Fruit fly (Drosophila melanogaster) whole organism, embryonic: Measurements from ENCODE around the gene CG42571.

Source experiments
- Adf1 ChIP-seq: fragments of 200-800 bp; sonication (Bioruptor generic); IDR thresholded peaks from 2 replicates; pipeline ENCODE4 v1.3.6; 2022; ENCODE audit warnings: missing biosample characterization, missing genetic modification characterization
- Aef1 ChIP-seq: fragments of 200-800 bp; sonication (Bioruptor generic); IDR thresholded peaks from 3 replicates; pipeline ENCODE4 v1.3.6; 2022; ENCODE audit warnings: missing biosample characterization, missing genetic modification characterization
- CG10366 ChIP-seq: fragments of 200-800 bp; sonication (Bioruptor generic); IDR thresholded peaks from 2 replicates; pipeline ENCODE4 v1.3.6; 2022; ENCODE audit warnings: missing biosample characterization, missing genetic modification characterization
- CG11085 ChIP-seq: fragments of 200-800 bp; sonication (Bioruptor generic); IDR thresholded peaks from 2 replicates; pipeline ENCODE4 v1.3.6; 2022; ENCODE audit warnings: missing biosample characterization, missing genetic modification characterization
- CG11696 ChIP-seq: fragments of 200-800 bp; sonication (Bioruptor generic); IDR thresholded peaks from 2 replicates; pipeline ENCODE4 v1.3.6; 2022; ENCODE audit warnings: missing biosample characterization, missing genetic modification characterization
- CG12299 ChIP-seq: fragments of 200-800 bp; sonication (Bioruptor generic); optimal IDR thresholded peaks from 2 replicates; lab custom pipeline; 2018; ENCODE audit warnings: missing biosample characterization, mild to moderate bottlenecking, missing genetic modification characterization
- CG14050 ChIP-seq: fragments of 200-800 bp; sonication (Bioruptor generic); IDR thresholded peaks from 3 replicates; pipeline ENCODE4 v1.3.6; 2022; ENCODE audit warnings: missing biosample characterization, missing genetic modification characterization
- CG1529 ChIP-seq: fragments of 200-800 bp; sonication (Bioruptor generic); optimal IDR thresholded peaks from 3 replicates; lab custom pipeline; 2018; ENCODE audit warnings: missing biosample characterization, missing genetic modification characterization
- CG16813 ChIP-seq: fragments of 200-800 bp; sonication (Bioruptor generic); IDR thresholded peaks from 3 replicates; pipeline ENCODE4 v1.3.6; 2022; ENCODE audit warnings: missing biosample characterization, missing genetic modification characterization; ENCODE audit not compliant: partially characterized antibody
- CG1832 ChIP-seq: fragments of 200-800 bp; sonication (Bioruptor generic); optimal IDR thresholded peaks from 2 replicates; lab custom pipeline; 2017; ENCODE audit warnings: missing biosample characterization, mild to moderate bottlenecking, missing genetic modification characterization, inconsistent platforms
- CG2199 ChIP-seq: fragments of 200-800 bp; sonication (Bioruptor generic); IDR thresholded peaks from 3 replicates; pipeline ENCODE4 v1.3.6; 2022; ENCODE audit warnings: missing biosample characterization, missing genetic modification characterization
- CG2678 ChIP-seq: fragments of 200-800 bp; sonication (Bioruptor generic); optimal IDR thresholded peaks from 3 replicates; lab custom pipeline; 2019; ENCODE audit warnings: missing biosample characterization, mild to moderate bottlenecking, missing genetic modification characterization, moderate library complexity
- CG3281 ChIP-seq: fragments of 200-800 bp; sonication (Bioruptor generic); optimal IDR thresholded peaks from 3 replicates; lab custom pipeline; 2017; ENCODE audit warnings: missing biosample characterization, mild to moderate bottlenecking, missing genetic modification characterization
- CG3838 ChIP-seq: fragments of 200-800 bp; sonication (Bioruptor generic); optimal IDR thresholded peaks from 3 replicates; lab custom pipeline; 2016; ENCODE audit warnings: missing biosample characterization, missing genetic modification characterization
- CG3995 ChIP-seq: fragments of 200-800 bp; sonication (Bioruptor generic); optimal IDR thresholded peaks from 3 replicates; lab custom pipeline; 2016; ENCODE audit warnings: missing biosample characterization, missing genetic modification characterization
- CG7556 ChIP-seq: fragments of 200-800 bp; sonication (Bioruptor generic); optimal IDR thresholded peaks from 2 replicates; lab custom pipeline; 2017; ENCODE audit warnings: missing biosample characterization, mild to moderate bottlenecking, missing genetic modification characterization
- CG7839 ChIP-seq: fragments of 200-800 bp; sonication (Bioruptor generic); optimal IDR thresholded peaks from 3 replicates; lab custom pipeline; 2018; ENCODE audit warnings: missing biosample characterization, mild to moderate bottlenecking, missing genetic modification characterization, moderate library complexity
- CG9727 ChIP-seq: fragments of 200-800 bp; sonication (Bioruptor generic); optimal IDR thresholded peaks from 3 replicates; lab custom pipeline; 2017; ENCODE audit warnings: missing biosample characterization, mild to moderate bottlenecking, missing genetic modification characterization
- Dip3 ChIP-seq: fragments of 200-800 bp; sonication (Bioruptor generic); optimal IDR thresholded peaks from 3 replicates; lab custom pipeline; 2016; ENCODE audit warnings: missing biosample characterization, missing genetic modification characterization
- GATAe ChIP-seq: fragments of 200-800 bp; sonication (Bioruptor generic); conservative IDR thresholded peaks from 2 replicates; pipeline ENCODE4 v1.3.6; 2022; ENCODE audit warnings: missing biosample characterization, missing genetic modification characterization
- HLHmδ ChIP-seq: fragments of 200-800 bp; sonication (Bioruptor generic); optimal IDR thresholded peaks from 2 replicates; lab custom pipeline; 2018; ENCODE audit warnings: missing biosample characterization, mild to moderate bottlenecking, missing genetic modification characterization, moderate library complexity
- Hmx ChIP-seq: fragments of 200-800 bp; sonication (Bioruptor generic); optimal IDR thresholded peaks from 2 replicates; lab custom pipeline; 2016; ENCODE audit warnings: missing biosample characterization, missing genetic modification characterization
- Hr78 ChIP-seq, 2 experiments: fragments of 200-800 bp in 1 of 2; fragments of >200 bp in 1 of 2; sonication (Bioruptor generic) in 1 of 2; optimal IDR thresholded peaks; 2 replicates each; lab custom pipeline; 2017 to 2019; ENCODE audit warnings: missing biosample characterization in 2 of 2, missing genetic modification characterization in 2 of 2, mild to moderate bottlenecking in 1 of 2, moderate library complexity in 1 of 2
- Mad ChIP-seq: fragments of 200-800 bp; sonication (Bioruptor generic); optimal IDR thresholded peaks from 2 replicates; lab custom pipeline; 2016; ENCODE audit warnings: missing biosample characterization, missing genetic modification characterization
- NC2β ChIP-seq: fragments of 200-800 bp; sonication (Bioruptor generic); optimal IDR thresholded peaks from 2 replicates; lab custom pipeline; 2016; ENCODE audit warnings: missing biosample characterization, missing genetic modification characterization
- Nf-YB ChIP-seq: fragments of 200-800 bp; sonication (Bioruptor generic); optimal IDR thresholded peaks from 3 replicates; lab custom pipeline; 2019; ENCODE audit warnings: missing biosample characterization, mild to moderate bottlenecking, missing genetic modification characterization, moderate library complexity
- Rx ChIP-seq: fragments of 200-800 bp; sonication (Bioruptor generic); IDR thresholded peaks from 2 replicates; pipeline ENCODE4 v1.3.6; 2022; ENCODE audit warnings: missing biosample characterization, missing genetic modification characterization
- Sox102F ChIP-seq: fragments of 200-800 bp; sonication (Bioruptor generic); optimal IDR thresholded peaks from 2 replicates; lab custom pipeline; 2018; ENCODE audit warnings: missing biosample characterization, mild to moderate bottlenecking, missing genetic modification characterization, moderate library complexity
- YL-1 ChIP-seq: fragments of 200-800 bp; sonication (Bioruptor generic); optimal IDR thresholded peaks from 3 replicates; lab custom pipeline; 2017; ENCODE audit warnings: missing biosample characterization, mild to moderate bottlenecking, missing genetic modification characterization
- abd-A ChIP-seq: fragments of 200-800 bp; sonication (Bioruptor generic); optimal IDR thresholded peaks from 3 replicates; lab custom pipeline; 2019; ENCODE audit warnings: missing biosample characterization, mild to moderate bottlenecking, missing genetic modification characterization, moderate library complexity
- al ChIP-seq: fragments of 200-800 bp; sonication (Bioruptor generic); IDR thresholded peaks from 2 replicates; pipeline ENCODE4 v1.3.6; 2022; ENCODE audit warnings: missing biosample characterization, missing genetic modification characterization
- bab2 ChIP-seq: fragments of 200-800 bp; sonication (Bioruptor generic); optimal IDR thresholded peaks from 2 replicates; lab custom pipeline; 2016; ENCODE audit warnings: missing biosample characterization, missing genetic modification characterization
- bbx ChIP-seq: fragments of 200-800 bp; sonication (Bioruptor generic); IDR thresholded peaks from 2 replicates; pipeline ENCODE4 v1.3.6; 2022; ENCODE audit warnings: missing biosample characterization, missing genetic modification characterization; ENCODE audit not compliant: partially characterized antibody
- chinmo ChIP-seq: fragments of 200-800 bp; sonication (Bioruptor generic); IDR thresholded peaks from 4 replicates; pipeline ENCODE4 v1.3.6; 2022; ENCODE audit warnings: missing biosample characterization, missing genetic modification characterization; ENCODE audit not compliant: partially characterized antibody
- chm ChIP-seq: fragments of 200-800 bp; sonication (Bioruptor generic); IDR thresholded peaks from 2 replicates; pipeline ENCODE4 v1.3.6; 2022; ENCODE audit warnings: missing biosample characterization, missing genetic modification characterization
- gro ChIP-seq: fragments of 200-800 bp; sonication (Bioruptor generic); optimal IDR thresholded peaks from 2 replicates; lab custom pipeline; 2016; ENCODE audit warnings: missing biosample characterization, missing genetic modification characterization
- gsb ChIP-seq: fragments of 200-800 bp; sonication (Bioruptor generic); IDR thresholded peaks from 2 replicates; pipeline ENCODE4 v1.3.6; 2022; ENCODE audit warnings: missing biosample characterization, missing genetic modification characterization
- hb ChIP-seq: fragments of 200-800 bp; sonication (Bioruptor generic); IDR thresholded peaks from 3 replicates; pipeline ENCODE4 v1.3.6; 2022; ENCODE audit warnings: missing biosample characterization, missing genetic modification characterization; ENCODE audit not compliant: partially characterized antibody
- hbn ChIP-seq: fragments of 200-800 bp; sonication (Bioruptor generic); IDR thresholded peaks from 2 replicates; pipeline ENCODE4 v1.3.6; 2022; ENCODE audit warnings: missing biosample characterization, missing genetic modification characterization; ENCODE audit not compliant: partially characterized antibody
- nmo ChIP-seq: fragments of 200-800 bp; sonication (Bioruptor generic); optimal IDR thresholded peaks from 2 replicates; lab custom pipeline; 2018; ENCODE audit warnings: missing biosample characterization, mild to moderate bottlenecking, missing genetic modification characterization, moderate library complexity
- org-1 ChIP-seq: fragments of 200-800 bp; sonication (Bioruptor generic); optimal IDR thresholded peaks from 2 replicates; lab custom pipeline; 2017; ENCODE audit warnings: missing biosample characterization, missing genetic modification characterization
- pan ChIP-seq, 4 experiments: fragments of >200 bp in 3 of 4; fragments of 200-800 bp in 1 of 4; sonication (Bioruptor generic) in 1 of 4; optimal IDR thresholded peaks in 3 of 4; IDR thresholded peaks in 1 of 4; 2 replicates each; pipeline versions ENCODE4 v1.3.6 to Lab custom; 2017 to 2022; ENCODE audit warnings: missing biosample characterization in 2 of 4, missing genetic modification characterization in 2 of 4, mixed read lengths in 1 of 4
- psq ChIP-seq: fragments of 200-800 bp; sonication (Bioruptor generic); optimal IDR thresholded peaks from 2 replicates; lab custom pipeline; 2017; ENCODE audit warnings: missing biosample characterization, missing genetic modification characterization
- pzg ChIP-seq: fragments of 200-800 bp; sonication (Bioruptor generic); optimal IDR thresholded peaks from 3 replicates; lab custom pipeline; 2018; ENCODE audit warnings: missing biosample characterization, mild to moderate bottlenecking, missing genetic modification characterization, moderate library complexity
- schlank ChIP-seq: fragments of 200-800 bp; sonication (Bioruptor generic); optimal IDR thresholded peaks from 2 replicates; lab custom pipeline; 2018; ENCODE audit warnings: missing biosample characterization, mild to moderate bottlenecking, missing genetic modification characterization
- toy ChIP-seq: fragments of 200-800 bp; sonication (Bioruptor generic); IDR thresholded peaks from 2 replicates; pipeline ENCODE4 v1.3.6; 2022; ENCODE audit warnings: missing biosample characterization, missing genetic modification characterization
- unc-4 ChIP-seq: fragments of 200-800 bp; sonication (Bioruptor generic); IDR thresholded peaks from 2 replicates; pipeline ENCODE4 v1.3.6; 2022; ENCODE audit warnings: missing biosample characterization, missing genetic modification characterization; ENCODE audit not compliant: partially characterized antibody
- vfl ChIP-seq: fragments of 200-800 bp; sonication (Bioruptor generic); optimal IDR thresholded peaks from 2 replicates; lab custom pipeline; 2016; ENCODE audit warnings: missing biosample characterization, missing genetic modification characterization
- wor ChIP-seq: fragments of 200-800 bp; sonication (Bioruptor generic); IDR thresholded peaks from 2 replicates; pipeline ENCODE4 v1.3.6; 2022; ENCODE audit warnings: missing biosample characterization, missing genetic modification characterization
- z ChIP-seq: fragments of 200-800 bp; sonication (Bioruptor generic); IDR thresholded peaks from 3 replicates; pipeline ENCODE4 v1.3.6; 2022; ENCODE audit warnings: missing biosample characterization, missing genetic modification characterization

Gene CG42571

DNA sequence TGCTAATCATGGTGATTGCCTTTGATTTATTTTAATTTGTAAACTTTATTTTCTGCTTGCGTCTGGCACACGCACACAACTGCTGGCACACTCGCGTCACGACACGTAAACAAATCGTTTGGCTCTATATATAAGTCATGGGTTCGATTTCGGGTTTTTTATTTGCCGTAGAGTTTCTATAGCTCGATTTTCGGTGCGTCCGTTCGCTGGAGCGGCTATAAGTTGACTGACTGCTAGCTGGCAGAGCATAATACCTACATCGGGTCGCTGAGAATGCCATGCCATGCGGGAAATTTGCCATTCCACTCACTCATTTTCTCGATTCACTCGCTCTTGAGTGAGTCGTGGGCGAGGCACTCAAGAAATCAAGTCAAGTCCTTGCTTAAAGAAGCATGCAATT lies 11.9 kb downstream of the CG42571 start, which contains the start of gene comm (continued):
- no peak; the same call in 1 of the 2 replicates for TF ChIP-seq Adf1 (GFP tag; lab: Robert Waterston, UW)
- peak; percentile 88 for TF ChIP-seq abd-A
- TF ChIP-seq Sox102F: no peak
- TF ChIP-seq schlank (tag; lab: Kevin White, UChicago): no peak
- no peak for TF ChIP-seq NC2β
- no peak for TF ChIP-seq CG7556 (GFP tag; lab: Kevin White, UChicago)
- peak; percentile 32 for TF ChIP-seq CG12299 (tag; lab: Kevin White, UChicago)
- no peak for TF ChIP-seq hb (GFP tag; lab: Robert Waterston, UW)
- TF ChIP-seq CG7839 (tag; lab: Kevin White, UChicago): peak; percentile 17
- no peak for TF ChIP-seq gsb (GFP tag; lab: Robert Waterston, UW)
- peak; percentile 56 for TF ChIP-seq gro
- TF ChIP-seq Nf-YB (GFP tag; lab: Kevin White, UChicago): no peak
- TF ChIP-seq org-1: no peak
- no peak for TF ChIP-seq Aef1
- no peak for TF ChIP-seq wor
- TF ChIP-seq pzg (GFP tag; lab: Kevin White, UChicago): no peak
- TF ChIP-seq CG3995 (GFP tag; lab: Kevin White, UChicago): no peak
- peak; percentile 83 for TF ChIP-seq HLHmδ (GFP tag; lab: Kevin White, UChicago)
- TF ChIP-seq toy: no peak
- TF ChIP-seq bab2 (GFP tag; lab: Kevin White, UChicago): no peak
- no peak for TF ChIP-seq CG11085 (GFP tag; lab: Robert Waterston, UW)
- peak; percentile 28 for TF ChIP-seq CG2678 (tag; lab: Kevin White, UChicago)
- TF ChIP-seq CG16813 (GFP tag; lab: Robert Waterston, UW): peak; percentile 44; the same call in 1 of the 3 replicates
- no peak for TF ChIP-seq al
- no peak for TF ChIP-seq CG1832 (GFP tag; lab: Kevin White, UChicago)
- TF ChIP-seq Hr78 (GFP tag; optimal IDR thresholded peaks at IDR 0.05; lab: Kevin White, UChicago): peak in 1 of 2 experiments; percentile 88
- peak; percentile 48 for TF ChIP-seq CG11696 (GFP tag; lab: Robert Waterston, UW)
- TF ChIP-seq pan (optimal IDR thresholded peaks at IDR 0.05; lab: Kevin White, UChicago): no peak
- peak in 1 of 2 experiments; percentile 34 for TF ChIP-seq pan (GFP tag; optimal IDR thresholded peaks at IDR 0.05 in 1 of 2, IDR thresholded peaks at IDR 0.05 in 1 of 2)
- TF ChIP-seq CG10366: no peak
- TF ChIP-seq chinmo (GFP tag; lab: Robert Waterston, UW): peak; percentile 92; the same call in 2 of the 4 replicates
- TF ChIP-seq CG1529 (GFP tag; lab: Kevin White, UChicago): no peak
- TF ChIP-seq bbx (GFP tag; lab: Robert Waterston, UW): peak; percentile 78
- no peak for TF ChIP-seq GATAe
- peak; percentile 91; the same call in 2 of the 3 replicates for TF ChIP-seq CG2199 (GFP tag; lab: Robert Waterston, UW)
- no peak for TF ChIP-seq nmo (GFP tag; lab: Kevin White, UChicago)
- TF ChIP-seq CG9727 (GFP tag; lab: Kevin White, UChicago): no peak
- no peak for TF ChIP-seq vfl (GFP tag; lab: Kevin White, UChicago)
- 0 out of 2 replicates have a peak, but pooled peaks have one; percentile 27 for TF ChIP-seq hbn
- no peak for TF ChIP-seq Rx
- TF ChIP-seq unc-4 (GFP tag; lab: Robert Waterston, UW): no peak
- peak; percentile 95 for TF ChIP-seq chm (GFP tag; lab: Robert Waterston, UW)
- TF ChIP-seq Mad (GFP tag; lab: Kevin White, UChicago): peak; percentile 4
- TF ChIP-seq Hmx (GFP tag; lab: Kevin White, UChicago): no peak
- TF ChIP-seq psq: no peak
- peak; percentile 99 for TF ChIP-seq z (GFP tag; lab: Robert Waterston, UW)
- peak; percentile 21 for TF ChIP-seq CG3281 (GFP tag; lab: Kevin White, UChicago)
- no peak for TF ChIP-seq Dip3
- no peak for TF ChIP-seq CG3838 (GFP tag; lab: Kevin White, UChicago)
- TF ChIP-seq CG14050 (GFP tag; lab: Robert Waterston, UW): no peak; the same call in 2 of the 3 replicates
- TF ChIP-seq YL-1: no peak
